Fruit fly (Drosophila melanogaster) whole organism, embryonic: ENCODE results near the gene CG44139.

Experiments used
- ATbp ChIP-seq: fragments of 200-800 bp; sonication (Bioruptor generic); optimal IDR thresholded peaks from 2 replicates; lab custom pipeline; 2017; ENCODE audit warnings: missing biosample characterization, mild to moderate bottlenecking, missing genetic modification characterization, missing genetic modification reagents
- CG11504 ChIP-seq: fragments of 200-800 bp; sonication (Bioruptor generic); optimal IDR thresholded peaks from 3 replicates; lab custom pipeline; 2019; ENCODE audit warnings: missing biosample characterization, mild to moderate bottlenecking, missing genetic modification characterization, moderate library complexity
- CG13424 ChIP-seq: fragments of 200-800 bp; sonication (Bioruptor generic); optimal IDR thresholded peaks from 2 replicates; lab custom pipeline; 2019; ENCODE audit warnings: missing biosample characterization, mild to moderate bottlenecking, missing genetic modification characterization, moderate library complexity
- CG14441 ChIP-seq: fragments of 200-800 bp; sonication (Bioruptor generic); IDR thresholded peaks from 2 replicates; pipeline ENCODE4 v1.3.6; 2022; ENCODE audit warnings: missing biosample characterization, missing genetic modification characterization
- CG14965 ChIP-seq: fragments of 200-800 bp; sonication (Bioruptor generic); optimal IDR thresholded peaks from 2 replicates; lab custom pipeline; 2016; ENCODE audit warnings: missing biosample characterization, missing genetic modification characterization, borderline replicate concordance
- CG15011 ChIP-seq: fragments of 200-800 bp; sonication (Bioruptor generic); optimal IDR thresholded peaks from 3 replicates; lab custom pipeline; 2018; ENCODE audit warnings: missing biosample characterization, mild to moderate bottlenecking, missing genetic modification characterization
- CG15269 ChIP-seq: fragments of 200-800 bp; sonication (Bioruptor generic); optimal IDR thresholded peaks from 2 replicates; lab custom pipeline; 2018; ENCODE audit warnings: missing biosample characterization, mild to moderate bottlenecking, missing genetic modification characterization, moderate library complexity
- CG17328 ChIP-seq: fragments of 200-800 bp; sonication (Bioruptor generic); IDR thresholded peaks from 2 replicates; pipeline ENCODE4 v1.3.6; 2022; ENCODE audit warnings: missing biosample characterization, missing genetic modification characterization
- CG17359 ChIP-seq: fragments of 200-800 bp; sonication (Bioruptor generic); optimal IDR thresholded peaks from 3 replicates; lab custom pipeline; 2018; ENCODE audit warnings: missing biosample characterization, mild to moderate bottlenecking, missing genetic modification characterization, moderate library complexity
- CG17612 ChIP-seq: fragments of 200-800 bp; sonication (Bioruptor generic); IDR thresholded peaks from 2 replicates; pipeline ENCODE4 v1.3.6; 2022; ENCODE audit warnings: missing biosample characterization, missing genetic modification characterization
- CG18599 ChIP-seq: fragments of 200-800 bp; sonication (Bioruptor generic); optimal IDR thresholded peaks from 3 replicates; lab custom pipeline; 2017; ENCODE audit warnings: missing biosample characterization, missing genetic modification characterization, mild to moderate bottlenecking, moderate library complexity, missing genetic modification reagents
- CG2678 ChIP-seq: fragments of 200-800 bp; sonication (Bioruptor generic); optimal IDR thresholded peaks from 3 replicates; lab custom pipeline; 2019; ENCODE audit warnings: missing biosample characterization, mild to moderate bottlenecking, missing genetic modification characterization, moderate library complexity
- CG33557 ChIP-seq: fragments of 200-800 bp; sonication (Bioruptor generic); optimal IDR thresholded peaks from 2 replicates; lab custom pipeline; 2019; ENCODE audit warnings: missing biosample characterization, mild to moderate bottlenecking, missing genetic modification characterization, moderate library complexity
- CG6254 ChIP-seq: fragments of 200-800 bp; sonication (Bioruptor generic); optimal IDR thresholded peaks from 3 replicates; lab custom pipeline; 2017; ENCODE audit warnings: mild to moderate bottlenecking, missing biosample characterization, missing genetic modification reagents, missing genetic modification characterization
- CG6689 ChIP-seq: fragments of 200-800 bp; sonication (Bioruptor generic); IDR thresholded peaks from 2 replicates; pipeline ENCODE4 v1.3.6; 2022; ENCODE audit warnings: missing biosample characterization, missing genetic modification characterization
- CG7556 ChIP-seq: fragments of 200-800 bp; sonication (Bioruptor generic); optimal IDR thresholded peaks from 2 replicates; lab custom pipeline; 2017; ENCODE audit warnings: missing biosample characterization, mild to moderate bottlenecking, missing genetic modification characterization
- CG7839 ChIP-seq: fragments of 200-800 bp; sonication (Bioruptor generic); optimal IDR thresholded peaks from 3 replicates; lab custom pipeline; 2018; ENCODE audit warnings: missing biosample characterization, mild to moderate bottlenecking, missing genetic modification characterization, moderate library complexity
- CG8281 ChIP-seq: fragments of 200-800 bp; sonication (Bioruptor generic); optimal IDR thresholded peaks from 2 replicates; lab custom pipeline; 2018; ENCODE audit warnings: missing biosample characterization, mild to moderate bottlenecking, missing genetic modification characterization, moderate library complexity
- Dek ChIP-seq: fragments of 200-800 bp; sonication (Bioruptor generic); optimal IDR thresholded peaks from 3 replicates; lab custom pipeline; 2019; ENCODE audit warnings: missing biosample characterization, mild to moderate bottlenecking, missing genetic modification characterization, moderate library complexity
- Eip74EF ChIP-seq, 2 experiments: fragments of 200-800 bp in 1 of 2; fragments of >200 bp in 1 of 2; sonication (Bioruptor generic) in 1 of 2; optimal IDR thresholded peaks; 2 replicates each; lab custom pipeline; 2017 to 2019; ENCODE audit warnings: missing biosample characterization in 2 of 2, missing genetic modification characterization in 2 of 2, mild to moderate bottlenecking in 1 of 2, moderate library complexity in 1 of 2
- Fer1 ChIP-seq: fragments of 200-800 bp; sonication (Bioruptor generic); optimal IDR thresholded peaks from 2 replicates; lab custom pipeline; 2017; ENCODE audit warnings: missing biosample characterization, mild to moderate bottlenecking, missing genetic modification characterization
- Gug ChIP-seq: fragments of 200-800 bp; sonication (Bioruptor generic); IDR thresholded peaks from 4 replicates; pipeline ENCODE4 v1.3.6; 2022; ENCODE audit warnings: missing biosample characterization, missing genetic modification characterization
- Hr51 ChIP-seq, 2 experiments: fragments of 200-800 bp; sonication (Bioruptor generic); optimal IDR thresholded peaks; 2 replicates in 1 of 2; 3 replicates in 1 of 2; lab custom pipeline; 2016 to 2018; ENCODE audit warnings: missing biosample characterization in 2 of 2, missing genetic modification characterization in 2 of 2, mild to moderate bottlenecking in 1 of 2, moderate library complexity in 1 of 2
- Lim3 ChIP-seq: fragments of 200-800 bp; sonication (Bioruptor generic); IDR thresholded peaks from 2 replicates; pipeline ENCODE4 v1.3.6; 2022; ENCODE audit warnings: missing biosample characterization, missing genetic modification characterization
- NfI ChIP-seq: fragments of 200-800 bp; sonication (Bioruptor generic); optimal IDR thresholded peaks from 3 replicates; lab custom pipeline; 2018; ENCODE audit warnings: missing biosample characterization, mild to moderate bottlenecking, missing genetic modification characterization, moderate library complexity
- PHDP ChIP-seq: fragments of 200-800 bp; sonication (Bioruptor generic); optimal IDR thresholded peaks from 3 replicates; lab custom pipeline; 2018; ENCODE audit warnings: missing biosample characterization, mild to moderate bottlenecking, missing genetic modification characterization, moderate library complexity
- Pdp1 ChIP-seq, 2 experiments: fragments of 200-800 bp; sonication (Bioruptor generic); optimal IDR thresholded peaks; 3 replicates each; lab custom pipeline; 2016; ENCODE audit warnings: missing biosample characterization in 2 of 2, missing genetic modification characterization in 2 of 2, mild to moderate bottlenecking in 1 of 2, moderate library complexity in 1 of 2
- Ptx1 ChIP-seq: fragments of 200-800 bp; sonication (Bioruptor generic); IDR thresholded peaks from 2 replicates; pipeline ENCODE4 v1.3.6; 2022; ENCODE audit warnings: missing biosample characterization, missing genetic modification characterization
- Side ChIP-seq: fragments of 200-800 bp; sonication (Bioruptor generic); optimal IDR thresholded peaks from 2 replicates; lab custom pipeline; 2016; ENCODE audit warnings: missing biosample characterization, missing genetic modification characterization
- Sox102F ChIP-seq: fragments of 200-800 bp; sonication (Bioruptor generic); optimal IDR thresholded peaks from 2 replicates; lab custom pipeline; 2018; ENCODE audit warnings: missing biosample characterization, mild to moderate bottlenecking, missing genetic modification characterization, moderate library complexity
- Xrp1 ChIP-seq: fragments of 200-800 bp; sonication (Bioruptor generic); IDR thresholded peaks from 2 replicates; pipeline ENCODE4 v1.3.6; 2022; ENCODE audit warnings: missing biosample characterization, missing genetic modification characterization
- bsh ChIP-seq, 2 experiments: fragments of 200-800 bp; sonication (Bioruptor generic); optimal IDR thresholded peaks; 2 replicates each; lab custom pipeline; 2017 to 2018; ENCODE audit warnings: mild to moderate bottlenecking in 2 of 2, missing biosample characterization in 2 of 2, missing genetic modification characterization in 2 of 2, moderate library complexity in 1 of 2
- caup ChIP-seq: fragments of 200-800 bp; sonication (Bioruptor generic); optimal IDR thresholded peaks from 3 replicates; lab custom pipeline; 2017; ENCODE audit warnings: missing biosample characterization, mild to moderate bottlenecking, missing genetic modification characterization, moderate library complexity; ENCODE audit not compliant: severe bottlenecking
- cwo ChIP-seq: fragments of 200-800 bp; sonication (Bioruptor generic); optimal IDR thresholded peaks from 3 replicates; lab custom pipeline; 2017; ENCODE audit warnings: missing biosample characterization, missing genetic modification characterization, mild to moderate bottlenecking, moderate library complexity, missing genetic modification reagents
- dmrt99B ChIP-seq: fragments of 200-800 bp; sonication (Bioruptor generic); optimal IDR thresholded peaks from 2 replicates; lab custom pipeline; 2018; ENCODE audit warnings: missing biosample characterization, mild to moderate bottlenecking, missing genetic modification characterization, moderate library complexity
- eyg ChIP-seq: fragments of 200-800 bp; sonication (Bioruptor generic); optimal IDR thresholded peaks from 3 replicates; lab custom pipeline; 2016; ENCODE audit warnings: missing biosample characterization, missing genetic modification characterization
- gem ChIP-seq: fragments of 200-800 bp; sonication (Bioruptor generic); optimal IDR thresholded peaks from 2 replicates; lab custom pipeline; 2019; ENCODE audit warnings: missing biosample characterization, mild to moderate bottlenecking, missing genetic modification characterization, moderate library complexity
- insv ChIP-seq, 2 experiments: fragments of 200-800 bp; sonication (Bioruptor generic); optimal IDR thresholded peaks; 3 replicates each; lab custom pipeline; 2016 to 2018; ENCODE audit warnings: missing biosample characterization in 2 of 2, missing genetic modification characterization in 2 of 2
- lab ChIP-seq: fragments of 200-800 bp; sonication (Bioruptor generic); optimal IDR thresholded peaks from 3 replicates; lab custom pipeline; 2017; ENCODE audit warnings: missing biosample characterization, missing genetic modification characterization, mild to moderate bottlenecking, moderate library complexity, missing genetic modification reagents
- odd ChIP-seq: fragments of 200-800 bp; sonication (Bioruptor generic); optimal IDR thresholded peaks from 2 replicates; lab custom pipeline; 2017; ENCODE audit warnings: missing biosample characterization, mild to moderate bottlenecking, missing genetic modification characterization
- onecut ChIP-seq: fragments of 200-800 bp; sonication (Bioruptor generic); IDR thresholded peaks from 2 replicates; pipeline ENCODE4 v1.3.6; 2022; ENCODE audit warnings: missing biosample characterization, missing genetic modification characterization
- pfk ChIP-seq: fragments of 200-800 bp; sonication (Bioruptor generic); optimal IDR thresholded peaks from 2 replicates; lab custom pipeline; 2018; ENCODE audit warnings: missing biosample characterization, mild to moderate bottlenecking, missing genetic modification characterization, moderate library complexity
- sens ChIP-seq: fragments of 200-800 bp; sonication (Bioruptor generic); peaks from one replicate; lab custom pipeline; 2016; ENCODE audit warnings: missing biosample characterization, missing genetic modification characterization
- toy ChIP-seq: fragments of 200-800 bp; sonication (Bioruptor generic); IDR thresholded peaks from 2 replicates; pipeline ENCODE4 v1.3.6; 2022; ENCODE audit warnings: missing biosample characterization, missing genetic modification characterization
- tup ChIP-seq: fragments of 200-800 bp; sonication (Bioruptor generic); optimal IDR thresholded peaks from 2 replicates; lab custom pipeline; 2016; ENCODE audit warnings: missing biosample characterization, mild to moderate bottlenecking, missing genetic modification characterization, moderate library complexity
- vfl ChIP-seq: fragments of 200-800 bp; sonication (Bioruptor generic); optimal IDR thresholded peaks from 2 replicates; lab custom pipeline; 2016; ENCODE audit warnings: missing biosample characterization, missing genetic modification characterization
- vvl ChIP-seq: fragments of 200-800 bp; sonication (Bioruptor generic); IDR thresholded peaks from 2 replicates; pipeline ENCODE4 v1.3.6; 2022; ENCODE audit warnings: missing biosample characterization, missing genetic modification characterization

Gene CG44139

dm6 chr2L:2391321-2391720 is 33.3 kb upstream of the CG44139 start, which contains the start of gene CG46448 (continued):
- TF ChIP-seq toy (GFP tag; lab: Robert Waterston, UW) = no peak
- 0 out of 2 replicates have a peak, but pooled peaks have one; percentile 7 for TF ChIP-seq Lim3 (GFP tag; lab: Robert Waterston, UW)
- TF ChIP-seq Dek (tag; lab: Kevin White, UChicago) = no peak
- TF ChIP-seq CG14965 (GFP tag; lab: Kevin White, UChicago) = no peak
- TF ChIP-seq eyg (GFP tag; lab: Kevin White, UChicago) = no peak

dm6 chr2L:2394872-2395271 is 29.7 kb upstream of the CG44139 start:
- TF ChIP-seq Fer1 (GFP tag; lab: Kevin White, UChicago) (peak; percentile 18), Xrp1 (GFP tag; lab: Robert Waterston, UW) (0 out of 2 replicates have a peak, but pooled peaks have one; percentile 9), Hr51 (GFP tag; optimal IDR thresholded peaks at IDR 0.05; lab: Kevin White, UChicago) (peak in 1 of 2 experiments; percentile 6), CG6689 (GFP tag; lab: Robert Waterston, UW) (0 out of 2 replicates have a peak, but pooled peaks have one; percentile 14), CG11504 (peak; percentile 40), CG17612 (GFP tag; lab: Robert Waterston, UW) (no peak), Ptx1 (GFP tag; lab: Robert Waterston, UW) (no peak), CG17328 (GFP tag; lab: Robert Waterston, UW) (peak; percentile 45; the same call in 1 of the 2 replicates), vfl (GFP tag; lab: Kevin White, UChicago) (no peak), lab (GFP tag; lab: Kevin White, UChicago) (peak; percentile 35), odd (GFP tag; lab: Kevin White, UChicago) (no peak), Sox102F (peak; percentile 37), CG2678 (tag; lab: Kevin White, UChicago) (peak; percentile 36), PHDP (tag; lab: Kevin White, UChicago) (peak; percentile 4), CG14441 (GFP tag; lab: Robert Waterston, UW) (no peak), gem (tag; lab: Kevin White, UChicago) (peak; percentile 40), Pdp1 (GFP tag; optimal IDR thresholded peaks at IDR 0.05; lab: Kevin White, UChicago) (no peak), CG17359 (peak; percentile 7), CG8281 (tag; lab: Kevin White, UChicago) (no peak), CG7556 (peak; percentile 16), pfk (GFP tag; lab: Kevin White, UChicago) (no peak), bsh (GFP tag; optimal IDR thresholded peaks at IDR 0.05; lab: Kevin White, UChicago) (peak in 1 of 2 experiments; percentile 23), cwo (GFP tag; lab: Kevin White, UChicago) (no peak), CG13424 (peak; percentile 10), CG6254 (GFP tag; lab: Kevin White, UChicago) (no peak), insv (GFP tag; optimal IDR thresholded peaks at IDR 0.05; lab: Kevin White, UChicago) (no peak), Eip74EF (GFP tag; optimal IDR thresholded peaks at IDR 0.05; lab: Kevin White, UChicago) (no peak), Gug (GFP tag; lab: Robert Waterston, UW) (no peak), Side (GFP tag; lab: Kevin White, UChicago) (no peak), sens (GFP tag; lab: Kevin White, UChicago) (peak; percentile 6), CG33557 (GFP tag; lab: Kevin White, UChicago) (no peak), onecut (GFP tag; lab: Robert Waterston, UW) (peak; percentile 54), tup (GFP tag; lab: Kevin White, UChicago) (no peak), NfI (GFP tag; lab: Kevin White, UChicago) (no peak), caup (GFP tag; lab: Kevin White, UChicago) (no peak), ATbp (GFP tag; lab: Kevin White, UChicago) (peak; percentile 3), vvl (GFP tag; lab: Robert Waterston, UW) (peak; percentile 27; the same call in 1 of the 2 replicates), CG18599 (peak; percentile 48), CG7839 (tag; lab: Kevin White, UChicago) (peak; percentile 8), CG15011 (GFP tag; lab: Kevin White, UChicago) (no peak), dmrt99B (peak; percentile 38), CG15269 (peak; percentile 3)
